Worm (Caenorhabditis elegans): Measurements from ENCODE around the gene smk-1.

smk-1 gene

ce11 chrV:8651007-8651711 is 43.6 kb downstream of the smk-1 start:
- TF ChIP-seq snpc-4 (tag; optimal IDR thresholded peaks at IDR 0.05) (no peak), lin-15B (tag; optimal IDR thresholded peaks at IDR 0.05) (no peak), lsy-12 (tag; optimal IDR thresholded peaks at IDR 0.05) (peak; percentile 33), ceh-28 (tag; optimal IDR thresholded peaks at IDR 0.05) (no peak), zag-1 (tag; optimal IDR thresholded peaks at IDR 0.05) (no peak), sea-2 (GFP tag; optimal IDR thresholded peaks at IDR 0.05) (no peak), pqm-1 (tag; optimal IDR thresholded peaks at IDR 0.05) (peak; percentile 100), skn-1 (tag; optimal IDR thresholded peaks at IDR 0.05) (peak; percentile 86), elt-2 (tag; optimal IDR thresholded peaks at IDR 0.05) (peak; percentile 100), egl-5 (tag; optimal IDR thresholded peaks at IDR 0.05) (no peak), eor-1 (tag; optimal IDR thresholded peaks at IDR 0.05) (no peak), nhr-11 (tag; optimal IDR thresholded peaks at IDR 0.05) (no peak), pha-4 (tag; optimal IDR thresholded peaks at IDR 0.05) (peak; percentile 75), jun-1 (tag; optimal IDR thresholded peaks at IDR 0.05) (peak; percentile 87), nhr-25 (tag; optimal IDR thresholded peaks at IDR 0.05) (no peak), unc-62 (GFP tag; optimal IDR thresholded peaks at IDR 0.05) (no peak)

DNA sequence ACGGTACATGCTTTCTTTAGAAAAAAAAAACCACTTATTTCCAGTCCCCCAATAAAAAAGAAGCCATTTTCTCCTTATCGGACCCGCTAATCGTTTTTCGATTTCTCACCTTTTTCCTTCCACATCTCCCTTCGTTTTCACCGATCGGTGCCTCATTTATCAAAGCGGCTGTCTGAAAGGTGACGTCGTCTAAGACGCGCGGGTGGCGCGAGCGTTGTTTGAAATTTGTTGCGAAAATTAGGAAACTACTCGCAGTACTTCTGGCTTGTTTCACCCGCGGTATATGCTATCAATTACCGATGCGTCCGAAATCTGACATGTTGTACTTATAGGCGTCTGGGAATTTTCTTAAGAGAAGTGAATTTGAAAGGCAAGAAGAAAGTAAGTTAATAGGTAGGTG is 44.6 kb downstream of the smk-1 start:
- no peak for TF ChIP-seq ZK546.5 (tag; optimal IDR thresholded peaks at IDR 0.05)
- no peak for TF ChIP-seq pqm-1 (tag; optimal IDR thresholded peaks at IDR 0.05)
- TF ChIP-seq snpc-4 (tag; optimal IDR thresholded peaks at IDR 0.05): no peak
- no peak for TF ChIP-seq egl-5 (tag; optimal IDR thresholded peaks at IDR 0.05)
- TF ChIP-seq mdl-1 (tag; optimal IDR thresholded peaks at IDR 0.05): no peak
- TF ChIP-seq unc-62 (GFP tag; optimal IDR thresholded peaks at IDR 0.05): peak; percentile 65
- TF ChIP-seq nhr-28 (tag; optimal IDR thresholded peaks at IDR 0.05): no peak
- no peak for TF ChIP-seq ceh-28 (tag; optimal IDR thresholded peaks at IDR 0.05)
- TF ChIP-seq eor-1 (tag; optimal IDR thresholded peaks at IDR 0.05): no peak
- no peak for TF ChIP-seq elt-2 (tag; optimal IDR thresholded peaks at IDR 0.05)
- peak; percentile 84 for TF ChIP-seq nhr-25 (tag; optimal IDR thresholded peaks at IDR 0.05)
- TF ChIP-seq daf-12 (tag; optimal IDR thresholded peaks at IDR 0.05): no peak
- TF ChIP-seq elt-1 (tag; optimal IDR thresholded peaks at IDR 0.05): peak; percentile 67
- TF ChIP-seq nhr-77 (tag; optimal IDR thresholded peaks at IDR 0.05): no peak
- peak; percentile 77 for TF ChIP-seq lin-39 (tag; optimal IDR thresholded peaks at IDR 0.05)
- no peak for TF ChIP-seq R02D3.7 (tag; optimal IDR thresholded peaks at IDR 0.05)
- TF ChIP-seq lsy-12 (tag; optimal IDR thresholded peaks at IDR 0.05): no peak
- peak; percentile 4 for TF ChIP-seq nhr-23 (tag; optimal IDR thresholded peaks at IDR 0.05)
- no peak for TF ChIP-seq ceh-9 (tag; optimal IDR thresholded peaks at IDR 0.05)

ce11 chrV:8653080-8653821 is 45.7 kb downstream of the smk-1 start:
- TF ChIP-seq lin-39 (tag; optimal IDR thresholded peaks at IDR 0.05) (no peak), ZK546.5 (tag; optimal IDR thresholded peaks at IDR 0.05) (no peak), snpc-4 (tag; optimal IDR thresholded peaks at IDR 0.05) (no peak), tbx-2 (tag; optimal IDR thresholded peaks at IDR 0.05) (no peak), hmg-11 (tag; optimal IDR thresholded peaks at IDR 0.05) (no peak), ztf-4 (tag; optimal IDR thresholded peaks at IDR 0.05) (no peak), pha-4 (tag; optimal IDR thresholded peaks at IDR 0.05) (no peak), eor-1 (tag; optimal IDR thresholded peaks at IDR 0.05) (no peak), nhr-67 (tag; optimal IDR thresholded peaks at IDR 0.05) (no peak), nhr-76 (tag; optimal IDR thresholded peaks at IDR 0.05) (peak; percentile 19), elt-1 (tag; optimal IDR thresholded peaks at IDR 0.05) (no peak), ama-1 (optimal IDR thresholded peaks at IDR 0.05) (no peak), zag-1 (tag; optimal IDR thresholded peaks at IDR 0.05) (no peak), nhr-43 (tag; optimal IDR thresholded peaks at IDR 0.05; ENCODE audit: poor library complexity, severe bottlenecking) (no peak), nhr-12 (tag; optimal IDR thresholded peaks at IDR 0.05) (no peak), lsy-12 (tag; optimal IDR thresholded peaks at IDR 0.05) (no peak), mml-1 (tag; optimal IDR thresholded peaks at IDR 0.05) (no peak), nfya-1 (tag; optimal IDR thresholded peaks at IDR 0.05; ENCODE audit: insufficient read depth) (peak; percentile 22), sea-2 (GFP tag; optimal IDR thresholded peaks at IDR 0.05) (no peak), daf-12 (tag; optimal IDR thresholded peaks at IDR 0.05) (no peak), ceh-28 (tag; optimal IDR thresholded peaks at IDR 0.05) (no peak), jun-1 (tag; optimal IDR thresholded peaks at IDR 0.05) (no peak), fos-1 (tag; optimal IDR thresholded peaks at IDR 0.05) (no peak), nhr-28 (tag; optimal IDR thresholded peaks at IDR 0.05) (no peak), fkh-10 (GFP tag; optimal IDR thresholded peaks at IDR 0.05) (no peak), ceh-16 (tag; optimal IDR thresholded peaks at IDR 0.05) (no peak), elt-2 (tag; optimal IDR thresholded peaks at IDR 0.05) (peak; percentile 82), nhr-77 (tag; optimal IDR thresholded peaks at IDR 0.05) (no peak), aly-2 (tag; optimal IDR thresholded peaks at IDR 0.05) (no peak), lin-15B (tag; optimal IDR thresholded peaks at IDR 0.05) (no peak), skn-1 (tag; optimal IDR thresholded peaks at IDR 0.05) (no peak), ceh-9 (tag; optimal IDR thresholded peaks at IDR 0.05) (no peak), egl-27 (tag; optimal IDR thresholded peaks at IDR 0.05) (no peak), ztf-11 (tag; optimal IDR thresholded peaks at IDR 0.05) (no peak), fkh-2 (tag; optimal IDR thresholded peaks at IDR 0.05) (no peak), ceh-82 (tag; optimal IDR thresholded peaks at IDR 0.05) (no peak)
